Worm (Caenorhabditis elegans) whole organism, L3 larva: ENCODE measurements around the gene inft-2.

Experiments
- pha-4 ChIP-seq: fragments of 150-350 bp; optimal IDR thresholded peaks from 2 replicates; lab custom pipeline; 2014; ENCODE audit warnings: missing biosample characterization, missing genetic modification reagents, missing genetic modification characterization
- ztf-4 ChIP-seq: fragments of 150-350 bp; optimal IDR thresholded peaks from 2 replicates; lab custom pipeline; 2014; ENCODE audit warnings: missing biosample characterization, missing genetic modification characterization

DNA sequence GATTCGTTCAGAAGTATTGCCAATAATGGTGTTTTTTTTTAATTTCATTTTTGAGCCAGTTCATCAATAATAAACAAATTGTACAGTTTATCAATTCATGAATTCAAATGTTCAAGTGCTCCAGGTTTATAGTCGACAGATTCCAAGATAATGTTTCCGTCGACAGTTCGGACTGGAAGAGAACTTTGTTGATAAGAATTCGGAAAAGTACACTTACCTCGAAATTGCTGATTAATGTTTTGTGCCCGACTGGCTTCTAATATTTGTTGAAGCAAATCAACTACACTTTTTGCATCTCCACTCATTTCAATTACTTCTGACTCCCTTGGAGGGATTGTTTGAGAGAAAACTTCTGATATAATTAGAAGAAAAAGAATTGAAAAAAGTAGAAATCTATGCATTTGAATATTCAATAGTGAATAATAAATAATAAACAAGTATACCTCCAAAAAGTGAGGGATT lies 47.1 kb downstream of the inft-2 start, which contains the start of gene W07G4.8:
- TF ChIP-seq pha-4 (tag; lab: Kevin White, UChicago) (peak; percentile 41), ztf-4 (tag; lab: Kevin White, UChicago) (no peak)
